Worm (Caenorhabditis elegans): ENCODE measurements around the gene gcy-5.

The gcy-5 gene

DNA sequence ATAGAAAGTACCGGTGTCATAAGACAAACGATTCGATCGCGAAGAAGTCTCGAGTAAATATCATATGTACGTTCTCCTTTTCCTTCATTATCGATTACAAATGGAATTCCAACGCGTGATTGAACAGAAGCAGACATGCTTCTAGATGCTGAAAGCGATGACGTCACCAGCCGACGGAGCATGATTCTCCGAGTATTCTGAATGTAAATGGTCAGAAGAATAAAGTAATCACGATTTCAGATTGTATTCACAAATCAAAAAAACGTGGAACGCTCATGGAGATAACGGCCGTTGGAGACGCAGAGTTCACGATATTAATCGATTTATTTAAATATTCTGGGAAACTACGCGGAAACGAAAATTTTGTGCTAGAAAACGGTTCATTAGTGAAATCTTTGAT lies 13.4 kb downstream of the gcy-5 start, which contains the start of gene clpp-1:
clpp-1 (minus strand) TSS at position 197 of the 400 bp plus-strand sequence.
- TF ChIP-seq elt-2 (tag; optimal IDR thresholded peaks at IDR 0.05) (peak; percentile 50), nhr-11 (tag; optimal IDR thresholded peaks at IDR 0.05) (no peak), eor-1 (tag; optimal IDR thresholded peaks at IDR 0.05) (no peak), ama-1 (optimal IDR thresholded peaks at IDR 0.05) (peak; percentile 75)

DNA sequence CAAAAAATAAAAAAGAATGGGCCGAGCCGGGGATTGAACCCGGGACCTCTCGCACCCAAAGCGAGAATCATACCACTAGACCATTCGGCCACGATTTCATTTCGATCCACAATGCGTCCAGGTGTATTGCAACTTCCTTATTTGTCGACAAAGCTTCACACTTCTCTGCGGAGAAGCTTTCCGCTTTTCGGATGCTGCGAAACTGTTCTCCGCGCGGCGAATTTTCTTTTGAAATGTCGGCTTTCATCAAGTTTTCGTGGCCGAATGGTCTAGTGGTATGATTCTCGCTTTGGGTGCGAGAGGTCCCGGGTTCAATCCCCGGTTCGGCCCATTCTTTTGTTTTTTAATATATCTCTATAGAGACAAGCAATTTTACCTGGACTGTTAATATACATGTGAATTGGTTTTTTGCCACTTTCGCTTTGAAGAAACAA lies 13.9 kb downstream of the gcy-5 start:
- TF ChIP-seq nhr-43 (tag; optimal IDR thresholded peaks at IDR 0.05; ENCODE audit: poor library complexity, severe bottlenecking), result peak; percentile 64
- peak; percentile 31 for TF ChIP-seq tbx-2 (tag; optimal IDR thresholded peaks at IDR 0.05)

DNA sequence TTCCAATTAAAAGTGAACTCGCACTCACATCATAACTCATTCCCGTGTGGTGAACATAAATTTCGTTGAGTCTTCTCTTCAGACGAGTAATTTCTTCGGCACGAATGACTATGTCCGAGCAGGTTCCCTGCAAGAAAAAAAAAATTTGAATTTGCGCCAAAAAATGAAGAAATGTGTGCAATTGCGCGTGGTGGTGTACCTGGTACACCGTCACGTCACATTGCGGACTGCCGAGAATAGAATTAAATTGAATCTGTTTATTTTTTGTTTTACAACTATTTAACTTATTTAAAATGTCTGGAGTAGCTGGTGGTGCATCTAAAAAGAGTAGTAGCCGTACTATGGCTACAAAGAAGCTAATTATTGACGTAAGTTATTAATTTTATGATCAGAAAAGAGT lies 15.1 kb downstream of the gcy-5 start, which contains the start of gene mdt-22:
mdt-22 (plus strand) TSS at position 263 of the 400 bp plus-strand sequence.
- peak; percentile 25 for TF ChIP-seq ceh-28 (tag; optimal IDR thresholded peaks at IDR 0.05)
- TF ChIP-seq jun-1 (tag; optimal IDR thresholded peaks at IDR 0.05), result peak; percentile 58
- no peak for TF ChIP-seq nhr-28 (tag; optimal IDR thresholded peaks at IDR 0.05)
- TF ChIP-seq nhr-43 (tag; optimal IDR thresholded peaks at IDR 0.05; ENCODE audit: poor library complexity, severe bottlenecking), result peak; percentile 41
- peak; percentile 62 for TF ChIP-seq ama-1 (optimal IDR thresholded peaks at IDR 0.05)
- peak; percentile 73 for TF ChIP-seq R02D3.7 (tag; optimal IDR thresholded peaks at IDR 0.05)
- TF ChIP-seq elt-1 (tag; optimal IDR thresholded peaks at IDR 0.05), result no peak
- TF ChIP-seq lin-39 (tag; optimal IDR thresholded peaks at IDR 0.05), result no peak
- no peak for TF ChIP-seq nhr-12 (tag; optimal IDR thresholded peaks at IDR 0.05)
- peak; percentile 61 for TF ChIP-seq nhr-23 (tag; optimal IDR thresholded peaks at IDR 0.05)
- no peak for TF ChIP-seq ztf-11 (tag; optimal IDR thresholded peaks at IDR 0.05)
- TF ChIP-seq nhr-25 (tag; optimal IDR thresholded peaks at IDR 0.05), result peak; percentile 52
- peak; percentile 63 for TF ChIP-seq egl-5 (tag; optimal IDR thresholded peaks at IDR 0.05)
- TF ChIP-seq fkh-10 (GFP tag; optimal IDR thresholded peaks at IDR 0.05), result peak; percentile 30
- TF ChIP-seq daf-12 (tag; optimal IDR thresholded peaks at IDR 0.05), result no peak
- TF ChIP-seq ceh-16 (tag; optimal IDR thresholded peaks at IDR 0.05), result no peak
- TF ChIP-seq nfya-1 (tag; optimal IDR thresholded peaks at IDR 0.05; ENCODE audit: insufficient read depth), result peak; percentile 75
- peak; percentile 81 for TF ChIP-seq lin-15B (tag; optimal IDR thresholded peaks at IDR 0.05)
- no peak for TF ChIP-seq zag-1 (tag; optimal IDR thresholded peaks at IDR 0.05)
- TF ChIP-seq hmg-11 (tag; optimal IDR thresholded peaks at IDR 0.05), result peak; percentile 93
- peak; percentile 29 for TF ChIP-seq skn-1 (tag; optimal IDR thresholded peaks at IDR 0.05)
- TF ChIP-seq nhr-237 (tag; optimal IDR thresholded peaks at IDR 0.05), result no peak
- TF ChIP-seq nhr-67 (tag; optimal IDR thresholded peaks at IDR 0.05), result no peak
- TF ChIP-seq fkh-2 (tag; optimal IDR thresholded peaks at IDR 0.05), result no peak
- TF ChIP-seq elt-3 (tag; optimal IDR thresholded peaks at IDR 0.05), result no peak
- no peak for TF ChIP-seq nhr-11 (tag; optimal IDR thresholded peaks at IDR 0.05)
- TF ChIP-seq ceh-82 (tag; optimal IDR thresholded peaks at IDR 0.05), result peak; percentile 51
- TF ChIP-seq fos-1 (tag; optimal IDR thresholded peaks at IDR 0.05), result no peak
- TF ChIP-seq elt-2 (tag; optimal IDR thresholded peaks at IDR 0.05), result peak; percentile 55
- no peak for TF ChIP-seq ZK546.5 (tag; optimal IDR thresholded peaks at IDR 0.05)
- no peak for TF ChIP-seq aly-2 (tag; optimal IDR thresholded peaks at IDR 0.05)
- TF ChIP-seq unc-62 (GFP tag; optimal IDR thresholded peaks at IDR 0.05), result no peak
- no peak for TF ChIP-seq nhr-77 (tag; optimal IDR thresholded peaks at IDR 0.05)
- TF ChIP-seq ztf-4 (tag; optimal IDR thresholded peaks at IDR 0.05), result no peak
- no peak for TF ChIP-seq ceh-9 (tag; optimal IDR thresholded peaks at IDR 0.05)
- peak; percentile 56 for TF ChIP-seq lsy-12 (tag; optimal IDR thresholded peaks at IDR 0.05)
- peak; percentile 2 for TF ChIP-seq snpc-4 (tag; optimal IDR thresholded peaks at IDR 0.05)
- no peak for TF ChIP-seq mml-1 (tag; optimal IDR thresholded peaks at IDR 0.05)
- peak; percentile 81 for TF ChIP-seq pha-4 (tag; optimal IDR thresholded peaks at IDR 0.05)
- TF ChIP-seq eor-1 (tag; optimal IDR thresholded peaks at IDR 0.05), result no peak
- no peak for TF ChIP-seq tbx-2 (tag; optimal IDR thresholded peaks at IDR 0.05)
- no peak for TF ChIP-seq sea-2 (GFP tag; optimal IDR thresholded peaks at IDR 0.05)
- TF ChIP-seq egl-27 (tag; optimal IDR thresholded peaks at IDR 0.05), result peak; percentile 17
